Worm (Caenorhabditis elegans): ENCODE data around the gene C07D10.5.

The C07D10.5 gene

ce11 chrII:7353027-7353426 lies 28.3 kb upstream of the C07D10.5 start:
- TF ChIP-seq elt-2 (tag; optimal IDR thresholded peaks at IDR 0.05) (no peak), T23F11.4 (GFP tag; optimal IDR thresholded peaks at IDR 0.05) (no peak), zip-5 (tag; optimal IDR thresholded peaks at IDR 0.05) (no peak), pha-4 (tag; optimal IDR thresholded peaks at IDR 0.05) (no peak), fkh-10 (GFP tag; optimal IDR thresholded peaks at IDR 0.05) (no peak), tbx-2 (tag; optimal IDR thresholded peaks at IDR 0.05) (no peak), rnt-1 (tag; optimal IDR thresholded peaks at IDR 0.05) (no peak), ceh-9 (tag; optimal IDR thresholded peaks at IDR 0.05) (no peak), ceh-48 (tag; optimal IDR thresholded peaks at IDR 0.05) (no peak), hlh-8 (tag; optimal IDR thresholded peaks at IDR 0.05) (no peak), C08G9.2 (tag; optimal IDR thresholded peaks at IDR 0.05) (no peak), pag-3 (tag; optimal IDR thresholded peaks at IDR 0.05; ENCODE audit: borderline replicate concordance) (no peak), ets-4 (tag; optimal IDR thresholded peaks at IDR 0.05) (no peak)

DNA sequence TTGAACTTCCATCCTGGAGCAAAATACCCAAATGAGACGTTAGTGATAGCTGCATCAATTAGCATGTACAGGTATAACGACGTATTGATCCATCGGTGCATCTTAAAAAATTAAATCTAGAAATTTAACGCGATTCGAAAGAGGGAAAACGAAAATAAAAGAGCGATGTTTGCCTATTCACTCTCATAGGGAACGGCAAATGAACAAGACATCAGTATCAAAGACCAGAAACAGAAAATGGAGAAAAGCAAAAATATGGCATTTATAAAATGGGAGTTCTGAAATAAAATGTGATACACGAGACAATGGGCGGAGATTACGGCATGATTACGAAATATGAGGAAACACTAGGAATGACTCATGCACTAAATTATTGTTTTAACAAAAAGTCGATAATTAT lies 25.0 kb upstream of the C07D10.5 start, which contains the start of gene haf-2:
haf-2 (minus strand) TSS at position 101 of the 400 bp plus-strand sequence.
- TF ChIP-seq ceh-9 (tag; optimal IDR thresholded peaks at IDR 0.05) (no peak), dve-1 (tag; optimal IDR thresholded peaks at IDR 0.05) (no peak), elt-2 (tag; optimal IDR thresholded peaks at IDR 0.05) (no peak)

- TF ChIP-seq tbx-7 (tag; optimal IDR thresholded peaks at IDR 0.05) (no peak), Y22D7AL.16 (tag; optimal IDR thresholded peaks at IDR 0.05) (no peak), nhr-232 (tag; optimal IDR thresholded peaks at IDR 0.05) (no peak), ceh-22 (tag; optimal IDR thresholded peaks at IDR 0.05) (no peak), ttx-3 (tag; optimal IDR thresholded peaks at IDR 0.05) (no peak), ceh-31 (tag; optimal IDR thresholded peaks at IDR 0.05) (no peak), eyg-1 (tag; optimal IDR thresholded peaks at IDR 0.05) (no peak), gmeb-2 (tag; optimal IDR thresholded peaks at IDR 0.05) (no peak), hlh-6 (tag; optimal IDR thresholded peaks at IDR 0.05) (no peak), ceh-45 (GFP tag; IDR thresholded peaks at IDR 0.05) (no peak), hlh-30 (tag; optimal IDR thresholded peaks at IDR 0.05; ENCODE audit: insufficient read depth) (no peak), T23F11.4 (GFP tag; optimal IDR thresholded peaks at IDR 0.05) (no peak), hlh-8 (tag; optimal IDR thresholded peaks at IDR 0.05) (no peak), pax-1 (tag; optimal IDR thresholded peaks at IDR 0.05) (no peak), ceh-48 (tag; optimal IDR thresholded peaks at IDR 0.05) (no peak)
Observed at ce11 chrII:7356773-7357172, 24.6 kb upstream of the C07D10.5 start.

- TF ChIP-seq ceh-6 (GFP tag; optimal IDR thresholded peaks at IDR 0.05) (no peak), odd-2 (tag; optimal IDR thresholded peaks at IDR 0.05) (no peak), hlh-30 (tag; optimal IDR thresholded peaks at IDR 0.05; ENCODE audit: insufficient read depth) (no peak)
Observed at ce11 chrII:7357176-7357575, 24.2 kb upstream of the C07D10.5 start.

DNA sequence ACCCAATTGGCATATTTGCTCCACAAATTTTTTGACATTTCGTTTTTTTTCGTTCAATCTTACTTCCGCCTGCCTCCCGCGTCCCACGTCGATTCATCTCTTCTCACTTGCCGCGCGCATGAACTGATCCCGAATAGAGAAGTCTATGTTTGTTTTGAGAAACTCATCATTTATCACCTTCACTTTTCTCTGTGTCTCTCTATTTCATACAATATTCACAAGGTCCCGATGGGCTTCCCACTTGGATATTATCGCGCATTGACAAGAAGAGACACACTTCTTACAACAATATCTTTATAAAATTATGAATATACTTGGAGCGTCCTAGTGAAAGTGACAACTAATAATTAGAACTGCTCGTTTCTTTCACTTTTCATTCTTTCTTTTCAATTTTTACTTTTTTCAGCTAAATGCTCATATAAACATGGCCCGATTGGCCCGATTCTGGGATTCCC lies 22.8 kb upstream of the C07D10.5 start, which contains the start of gene insc-1:
insc-1 (plus strand) TSS at position 405 of the 455 bp plus-strand sequence.
- TF ChIP-seq ceh-34 (tag; optimal IDR thresholded peaks at IDR 0.05) (no peak), ref-2 (tag; optimal IDR thresholded peaks at IDR 0.05) (peak; percentile 16), sox-2 (GFP tag; IDR thresholded peaks at IDR 0.05) (no peak), ceh-9 (tag; optimal IDR thresholded peaks at IDR 0.05) (no peak), lin-11 (tag; optimal IDR thresholded peaks at IDR 0.05) (no peak), dmd-4 (tag; optimal IDR thresholded peaks at IDR 0.05; ENCODE audit: borderline replicate concordance) (no peak), hlh-30 (tag; optimal IDR thresholded peaks at IDR 0.05; ENCODE audit: insufficient read depth) (no peak)

All from whole organism, late embryonic.